Fruit fly (Drosophila melanogaster): ENCODE data around the gene prd1.

Gene prd1

dm6 chr3R:11807641-11808040, 20.8 kb upstream of the prd1 start:
- TF ChIP-seq CG5204 (GFP tag; optimal IDR thresholded peaks at IDR 0.05) = no peak
- no peak for TF ChIP-seq CG14711 (tag; optimal IDR thresholded peaks at IDR 0.05)
- TF ChIP-seq CG7045 (GFP tag; optimal IDR thresholded peaks at IDR 0.05) = no peak
- TF ChIP-seq kay (GFP tag; ENCODE audit: borderline replicate concordance) = no peak
- TF ChIP-seq CG33017 (tag; optimal IDR thresholded peaks at IDR 0.05) = no peak
- TF ChIP-seq pad (GFP tag; optimal IDR thresholded peaks at IDR 0.05) = no peak
- no peak for TF ChIP-seq CG1620 (GFP tag; optimal IDR thresholded peaks at IDR 0.05)
- no peak for TF ChIP-seq tj (GFP tag; optimal IDR thresholded peaks at IDR 0.05)

- TF ChIP-seq toe (GFP tag; optimal IDR thresholded peaks at IDR 0.05) (peak; percentile 17), bab1 (GFP tag; optimal IDR thresholded peaks at IDR 0.05) (no peak), CG7101 (tag; optimal IDR thresholded peaks at IDR 0.05) (peak; percentile 13), Clk (GFP tag; optimal IDR thresholded peaks at IDR 0.05) (no peak), CG1620 (GFP tag; optimal IDR thresholded peaks at IDR 0.05) (no peak), Hr96 (GFP tag; optimal IDR thresholded peaks at IDR 0.05) (no peak), CG33017 (tag; optimal IDR thresholded peaks at IDR 0.05) (peak; percentile 19)
These were observed 19.9 kb upstream of the prd1 start for dm6 chr3R:11806753-11807152.

dm6 chr3R:11805584-11805983, 18.8 kb upstream of the prd1 start:
- TF ChIP-seq CG7045 (GFP tag; optimal IDR thresholded peaks at IDR 0.05) = no peak
- no peak for TF ChIP-seq Clk (GFP tag; optimal IDR thresholded peaks at IDR 0.05)
- peak; percentile 28 for TF ChIP-seq CG7101 (tag; optimal IDR thresholded peaks at IDR 0.05)
- peak; percentile 43 for TF ChIP-seq kay (GFP tag; ENCODE audit: borderline replicate concordance)
- TF ChIP-seq CG11617 (GFP tag; optimal IDR thresholded peaks at IDR 0.05) = peak; percentile 23

dm6 chr3R:11796780-11797179, 10.0 kb upstream of the prd1 start, which contains the start of gene Sbf:
Gene Sbf, minus strand, starts transcription at chr3R:11796948.
- TF ChIP-seq bab1 (GFP tag; optimal IDR thresholded peaks at IDR 0.05) (peak; percentile 76), Crg-1 (GFP tag; optimal IDR thresholded peaks at IDR 0.05) (peak; percentile 62), ovo (GFP tag; optimal IDR thresholded peaks at IDR 0.05) (peak; percentile 14), Hr96 (GFP tag; optimal IDR thresholded peaks at IDR 0.05) (no peak), pad (GFP tag; optimal IDR thresholded peaks at IDR 0.05) (peak; percentile 51), CG1620 (GFP tag; optimal IDR thresholded peaks at IDR 0.05) (peak; percentile 53), CG7101 (tag; optimal IDR thresholded peaks at IDR 0.05) (peak; percentile 59), cnc (optimal IDR thresholded peaks at IDR 0.05) (no peak), CG33017 (tag; optimal IDR thresholded peaks at IDR 0.05) (no peak), Clk (GFP tag; optimal IDR thresholded peaks at IDR 0.05) (peak; percentile 5), toe (GFP tag; optimal IDR thresholded peaks at IDR 0.05) (no peak), Mnt (GFP tag; optimal IDR thresholded peaks at IDR 0.05) (peak; percentile 55), CG12768 (GFP tag; optimal IDR thresholded peaks at IDR 0.05) (peak; percentile 34), CG5204 (GFP tag; optimal IDR thresholded peaks at IDR 0.05) (no peak), CG14711 (tag; optimal IDR thresholded peaks at IDR 0.05) (no peak), kay (GFP tag; ENCODE audit: borderline replicate concordance) (no peak), tj (GFP tag; optimal IDR thresholded peaks at IDR 0.05) (no peak), cic (GFP tag; optimal IDR thresholded peaks at IDR 0.05) (no peak), CG11617 (GFP tag; optimal IDR thresholded peaks at IDR 0.05) (peak; percentile 41), CG7045 (GFP tag; optimal IDR thresholded peaks at IDR 0.05) (no peak)

dm6 chr3R:11780181-11780688, 6.6 kb downstream of the prd1 start:
- peak; percentile 63 for TF ChIP-seq CG1620 (GFP tag; optimal IDR thresholded peaks at IDR 0.05)
- peak; percentile 60 for TF ChIP-seq cic (GFP tag; optimal IDR thresholded peaks at IDR 0.05)
- TF ChIP-seq CG7101 (tag; optimal IDR thresholded peaks at IDR 0.05) = peak; percentile 93
- TF ChIP-seq CG33017 (tag; optimal IDR thresholded peaks at IDR 0.05) = peak; percentile 93
- TF ChIP-seq CG14711 (tag; optimal IDR thresholded peaks at IDR 0.05) = peak; percentile 86
- peak; percentile 85 for TF ChIP-seq CG12768 (GFP tag; optimal IDR thresholded peaks at IDR 0.05)
- no peak for TF ChIP-seq cnc (optimal IDR thresholded peaks at IDR 0.05)
- peak; percentile 90 for TF ChIP-seq CG11617 (GFP tag; optimal IDR thresholded peaks at IDR 0.05)
- peak; percentile 89 for TF ChIP-seq bab1 (GFP tag; optimal IDR thresholded peaks at IDR 0.05)
- peak; percentile 67 for TF ChIP-seq Crg-1 (GFP tag; optimal IDR thresholded peaks at IDR 0.05)
- no peak for TF ChIP-seq CG5204 (GFP tag; optimal IDR thresholded peaks at IDR 0.05)
- TF ChIP-seq Mnt (GFP tag; optimal IDR thresholded peaks at IDR 0.05) = peak; percentile 59
- peak; percentile 33 for TF ChIP-seq ovo (GFP tag; optimal IDR thresholded peaks at IDR 0.05)
- TF ChIP-seq Hr96 (GFP tag; optimal IDR thresholded peaks at IDR 0.05) = peak; percentile 15
- TF ChIP-seq tj (GFP tag; optimal IDR thresholded peaks at IDR 0.05) = peak; percentile 77
- peak; percentile 83 for TF ChIP-seq Clk (GFP tag; optimal IDR thresholded peaks at IDR 0.05)
- peak; percentile 91 for TF ChIP-seq CG7045 (GFP tag; optimal IDR thresholded peaks at IDR 0.05)
- TF ChIP-seq kay (GFP tag; ENCODE audit: borderline replicate concordance) = no peak
- TF ChIP-seq pad (GFP tag; optimal IDR thresholded peaks at IDR 0.05) = peak; percentile 79
- peak; percentile 66 for TF ChIP-seq toe (GFP tag; optimal IDR thresholded peaks at IDR 0.05)

- TF ChIP-seq kay (GFP tag; ENCODE audit: borderline replicate concordance) = peak; percentile 85
- no peak for TF ChIP-seq Mnt (GFP tag; optimal IDR thresholded peaks at IDR 0.05)
- no peak for TF ChIP-seq tj (GFP tag; optimal IDR thresholded peaks at IDR 0.05)
- TF ChIP-seq CG5204 (GFP tag; optimal IDR thresholded peaks at IDR 0.05) = no peak
- peak; percentile 14 for TF ChIP-seq CG33017 (tag; optimal IDR thresholded peaks at IDR 0.05)
- TF ChIP-seq Clk (GFP tag; optimal IDR thresholded peaks at IDR 0.05) = no peak
- no peak for TF ChIP-seq CG11617 (GFP tag; optimal IDR thresholded peaks at IDR 0.05)
- TF ChIP-seq Hr96 (GFP tag; optimal IDR thresholded peaks at IDR 0.05) = no peak
- no peak for TF ChIP-seq cic (GFP tag; optimal IDR thresholded peaks at IDR 0.05)
- TF ChIP-seq CG12768 (GFP tag; optimal IDR thresholded peaks at IDR 0.05) = no peak
- no peak for TF ChIP-seq CG7045 (GFP tag; optimal IDR thresholded peaks at IDR 0.05)
- peak; percentile 38 for TF ChIP-seq CG14711 (tag; optimal IDR thresholded peaks at IDR 0.05)
- no peak for TF ChIP-seq CG7101 (tag; optimal IDR thresholded peaks at IDR 0.05)
- TF ChIP-seq ovo (GFP tag; optimal IDR thresholded peaks at IDR 0.05) = no peak
- TF ChIP-seq bab1 (GFP tag; optimal IDR thresholded peaks at IDR 0.05) = no peak
- no peak for TF ChIP-seq pad (GFP tag; optimal IDR thresholded peaks at IDR 0.05)
- peak; percentile 9 for TF ChIP-seq toe (GFP tag; optimal IDR thresholded peaks at IDR 0.05)
- TF ChIP-seq Crg-1 (GFP tag; optimal IDR thresholded peaks at IDR 0.05) = no peak
- TF ChIP-seq cnc (optimal IDR thresholded peaks at IDR 0.05) = no peak
- TF ChIP-seq CG1620 (GFP tag; optimal IDR thresholded peaks at IDR 0.05) = no peak
These were observed 7.3 kb downstream of the prd1 start for dm6 chr3R:11779357-11780018.
